Worm (Caenorhabditis elegans): Measurements from ENCODE around the gene smi-1.
A peak's percentile ranks its signal among the peaks of the same experiment; 100 is the strongest.

The smi-1 gene

ce11 chrIII:1926456-1926855 is 48.3 kb downstream of the smi-1 start:
- TF ChIP-seq nhr-42 (GFP tag; IDR thresholded peaks at IDR 0.05) (peak; percentile 56; the same call in 1 of the 2 replicates), ZK337.2 (GFP tag; IDR thresholded peaks at IDR 0.05) (peak; percentile 47; the same call in 1 of the 2 replicates), daf-16 (GFP tag; optimal IDR thresholded peaks at IDR 0.05) (peak in 1 of 2 experiments; percentile 63), daf-16 (tag; optimal IDR thresholded peaks at IDR 0.05) (peak; percentile 61), nhr-237 (tag; optimal IDR thresholded peaks at IDR 0.05) (peak; percentile 44), sdz-12 (GFP tag; optimal IDR thresholded peaks at IDR 0.05) (no peak), nhr-25 (tag; optimal IDR thresholded peaks at IDR 0.05; ENCODE audit: borderline replicate concordance, insufficient read depth) (peak; percentile 89), ceh-44 (GFP tag; IDR thresholded peaks at IDR 0.05) (no peak), Y5F2A.4 (GFP tag; optimal IDR thresholded peaks at IDR 0.05) (no peak), tag-97 (GFP tag; IDR thresholded peaks at IDR 0.05) (no peak), nhr-76 (tag; optimal IDR thresholded peaks at IDR 0.05) (peak; percentile 17), pqm-1 (tag; optimal IDR thresholded peaks at IDR 0.05) (no peak), spr-3 (GFP tag; optimal IDR thresholded peaks at IDR 0.05) (no peak), cey-2 (tag; optimal IDR thresholded peaks at IDR 0.05; ENCODE audit: borderline replicate concordance, insufficient read depth) (peak; percentile 81), nhr-48 (tag; optimal IDR thresholded peaks at IDR 0.05) (peak; percentile 93), rbr-2 (tag; optimal IDR thresholded peaks at IDR 0.05) (peak; percentile 90), daf-8 (GFP tag; IDR thresholded peaks at IDR 0.05) (no peak), dve-1 (tag; optimal IDR thresholded peaks at IDR 0.05; ENCODE audit: insufficient read depth) (peak; percentile 83), egl-27 (tag; optimal IDR thresholded peaks at IDR 0.05) (no peak), nhr-102 (tag; optimal IDR thresholded peaks at IDR 0.05) (peak; percentile 88), nhr-10 (tag; optimal IDR thresholded peaks at IDR 0.05) (peak; percentile 79), nhr-11 (tag; optimal IDR thresholded peaks at IDR 0.05) (peak; percentile 88), T26A8.4 (GFP tag; IDR thresholded peaks at IDR 0.05) (peak; percentile 85), F26F4.8 (GFP tag; conservative IDR thresholded peaks at IDR 0.05) (no peak), hif-1 (tag; optimal IDR thresholded peaks at IDR 0.05) (peak in 1 of 2 experiments; percentile 76), hmg-1.1 (GFP tag; IDR thresholded peaks at IDR 0.05) (peak; percentile 87), lin-1 (GFP tag; IDR thresholded peaks at IDR 0.05) (peak; percentile 92), ces-1 (GFP tag; optimal IDR thresholded peaks at IDR 0.05) (no peak), lim-7 (GFP tag; IDR thresholded peaks at IDR 0.05) (no peak), aly-2 (tag; optimal IDR thresholded peaks at IDR 0.05) (no peak), vab-7 (GFP tag; IDR thresholded peaks at IDR 0.05) (no peak), lin-13 (GFP tag; optimal IDR thresholded peaks at IDR 0.05) (peak; percentile 85), Y75B8A.6 (GFP tag; IDR thresholded peaks at IDR 0.05) (0 out of 2 replicates have a peak, but pooled peaks have one; percentile 28), mxl-2 (GFP tag; conservative IDR thresholded peaks at IDR 0.05) (peak; percentile 36; the same call in 1 of the 2 replicates), snpc-1.2 (GFP tag; IDR thresholded peaks at IDR 0.05) (no peak), skn-1 (tag; optimal IDR thresholded peaks at IDR 0.05) (no peak), zfp-2 (tag; optimal IDR thresholded peaks at IDR 0.05) (no peak), ceh-28 (tag; optimal IDR thresholded peaks at IDR 0.05) (peak; percentile 6), ctbp-1 (GFP tag; IDR thresholded peaks at IDR 0.05) (peak; percentile 92), lin-39 (tag; optimal IDR thresholded peaks at IDR 0.05) (no peak), hlh-11 (tag; optimal IDR thresholded peaks at IDR 0.05) (peak; percentile 99), nhr-28 (tag; optimal IDR thresholded peaks at IDR 0.05) (peak; percentile 82), mdt-29 (GFP tag; IDR thresholded peaks at IDR 0.05) (no peak; the same call in 1 of the 2 replicates), mxl-3 (GFP tag; optimal IDR thresholded peaks at IDR 0.05) (peak; percentile 69), lin-38 (GFP tag; IDR thresholded peaks at IDR 0.05) (peak; percentile 73), pha-4 (GFP tag; IDR thresholded peaks at IDR 0.05) (peak; percentile 95), pha-4 (tag; optimal IDR thresholded peaks at IDR 0.05) (no peak), D1046.2 (GFP tag; IDR thresholded peaks at IDR 0.05) (no peak), jun-1 (tag; optimal IDR thresholded peaks at IDR 0.05) (peak; percentile 87), unc-130 (GFP tag; optimal IDR thresholded peaks at IDR 0.05) (no peak), attf-4 (tag; optimal IDR thresholded peaks at IDR 0.05) (no peak), ceh-62 (tag; optimal IDR thresholded peaks at IDR 0.05) (no peak)

All from whole organism, L4 larva.